Fruit fly (Drosophila melanogaster): ENCODE measurements around the gene CG14137.

CG14137 gene

DNA sequence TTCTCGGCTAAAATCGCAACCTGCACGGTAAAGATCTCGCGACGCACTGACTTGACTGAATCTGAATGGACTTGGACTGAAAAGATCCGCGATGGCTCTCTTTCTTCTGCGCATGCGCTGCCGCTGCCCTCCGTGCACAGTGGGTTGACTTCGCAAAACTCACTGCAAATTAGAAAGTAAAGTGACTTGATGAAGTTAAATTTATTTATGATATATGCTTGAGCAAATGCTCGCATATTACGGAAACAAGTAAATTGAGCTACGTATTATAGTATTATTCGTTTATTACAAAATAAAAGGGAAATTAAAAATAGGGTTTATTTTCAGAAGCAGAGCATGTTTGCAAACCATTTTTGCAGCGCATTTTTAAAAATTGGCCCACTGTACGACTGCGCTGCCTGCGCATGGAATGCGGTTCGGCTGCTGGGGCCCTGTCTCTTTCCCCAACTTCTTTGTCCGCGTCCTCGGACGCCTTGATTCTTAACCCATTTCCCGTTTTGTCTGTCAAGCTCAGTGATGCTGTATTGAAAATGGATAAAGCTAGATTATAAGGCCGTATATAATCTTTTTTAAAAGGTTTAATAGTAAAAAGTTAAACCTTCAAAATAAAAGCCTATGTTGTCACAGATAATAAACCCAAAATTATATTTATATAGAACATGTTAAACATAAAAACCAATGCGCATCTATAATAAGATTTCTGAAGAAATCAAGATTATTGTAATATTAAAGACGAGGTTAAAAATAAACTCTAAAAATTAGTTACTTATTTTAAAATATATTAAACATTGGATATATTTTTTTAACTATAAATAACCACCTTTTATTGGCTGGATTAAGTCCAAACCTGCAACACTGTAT is 11.9 kb downstream of the CG14137 start, which contains the start of gene rt:
Gene rt, minus strand, starts transcription at position 51 of the 861 bp plus-strand sequence.
- TF ChIP-seq CG14711 (tag; optimal IDR thresholded peaks at IDR 0.05) (no peak), CG7045 (GFP tag; optimal IDR thresholded peaks at IDR 0.05) (peak; percentile 31), cnc (optimal IDR thresholded peaks at IDR 0.05) (no peak), CG11617 (GFP tag; optimal IDR thresholded peaks at IDR 0.05) (no peak), tj (GFP tag; optimal IDR thresholded peaks at IDR 0.05) (no peak), Crg-1 (GFP tag; optimal IDR thresholded peaks at IDR 0.05) (no peak), toe (GFP tag; optimal IDR thresholded peaks at IDR 0.05) (no peak), kay (GFP tag; ENCODE audit: borderline replicate concordance) (no peak), CG33017 (tag; optimal IDR thresholded peaks at IDR 0.05) (no peak), ovo (GFP tag; optimal IDR thresholded peaks at IDR 0.05) (no peak), CG5204 (GFP tag; optimal IDR thresholded peaks at IDR 0.05) (no peak), CG12768 (GFP tag; optimal IDR thresholded peaks at IDR 0.05) (no peak), Hr96 (GFP tag; optimal IDR thresholded peaks at IDR 0.05) (peak; percentile 10), bab1 (GFP tag; optimal IDR thresholded peaks at IDR 0.05) (no peak), CG1620 (GFP tag; optimal IDR thresholded peaks at IDR 0.05) (no peak), pad (GFP tag; optimal IDR thresholded peaks at IDR 0.05) (peak; percentile 75), CG7101 (tag; optimal IDR thresholded peaks at IDR 0.05) (no peak), cic (GFP tag; optimal IDR thresholded peaks at IDR 0.05) (no peak), Clk (GFP tag; optimal IDR thresholded peaks at IDR 0.05) (no peak), Mnt (GFP tag; optimal IDR thresholded peaks at IDR 0.05) (no peak)

DNA sequence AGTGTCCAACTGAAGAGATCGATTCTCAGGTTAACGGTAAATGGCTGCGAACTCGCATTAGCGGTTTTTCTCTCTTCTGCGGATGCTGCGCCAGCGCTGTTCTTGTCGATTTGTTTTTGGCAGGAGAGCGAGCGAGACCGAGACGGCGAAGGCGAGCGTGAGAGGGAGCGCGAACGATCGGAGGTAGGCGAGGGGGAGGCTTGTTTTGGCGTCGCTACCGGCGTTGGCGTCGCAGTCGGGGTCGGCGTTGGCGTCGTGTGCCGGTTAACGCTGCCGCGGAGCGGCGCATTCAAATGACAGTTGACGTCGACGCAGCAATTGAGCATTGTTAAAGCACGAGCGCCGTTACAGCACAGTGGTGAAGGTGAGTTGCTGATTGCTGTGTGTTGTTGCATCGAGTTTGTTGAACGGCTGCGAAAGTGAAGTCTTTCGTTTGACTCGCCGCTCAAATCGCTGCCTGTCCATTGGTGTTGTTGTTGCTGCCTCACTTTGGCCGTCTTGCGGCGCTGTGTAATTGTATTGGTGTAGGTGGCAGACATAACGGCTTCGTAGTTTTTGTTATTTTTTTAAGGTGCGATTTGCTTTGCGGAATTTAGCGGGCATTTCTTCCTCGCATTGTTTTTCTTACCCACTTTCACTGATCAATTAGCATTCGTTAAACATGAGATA is 12.9 kb downstream of the CG14137 start:
- TF ChIP-seq CG14711 (tag; optimal IDR thresholded peaks at IDR 0.05): no peak
- peak; percentile 85 for TF ChIP-seq pad (GFP tag; optimal IDR thresholded peaks at IDR 0.05)
- TF ChIP-seq ovo (GFP tag; optimal IDR thresholded peaks at IDR 0.05): peak; percentile 96
- no peak for TF ChIP-seq Mnt (GFP tag; optimal IDR thresholded peaks at IDR 0.05)
- no peak for TF ChIP-seq cnc (optimal IDR thresholded peaks at IDR 0.05)

DNA sequence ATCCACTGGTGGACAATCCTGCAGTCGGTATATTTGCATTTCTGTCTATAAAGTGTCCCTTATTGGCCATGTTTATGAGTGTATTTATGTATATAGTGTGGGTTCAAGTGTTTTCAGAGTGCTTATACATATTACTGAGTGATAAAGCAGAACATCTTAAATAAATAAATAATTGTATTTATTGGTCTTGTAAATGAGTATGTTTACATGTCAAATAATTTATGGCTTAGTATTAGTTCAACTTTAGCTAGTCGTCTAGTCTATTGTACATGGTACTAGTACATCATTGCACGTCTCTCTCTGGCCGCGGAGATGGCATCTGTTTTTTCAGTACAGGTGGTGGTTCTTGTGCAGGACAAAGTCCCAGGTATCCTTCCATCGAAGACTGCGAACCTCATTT is 15.9 kb downstream of the CG14137 start, which contains the start of gene CG32086:
Gene CG32086, minus strand, starts transcription at position 101 of the 400 bp plus-strand sequence.
- TF ChIP-seq ovo (GFP tag; optimal IDR thresholded peaks at IDR 0.05): no peak
- TF ChIP-seq tj (GFP tag; optimal IDR thresholded peaks at IDR 0.05): no peak
- no peak for TF ChIP-seq Clk (GFP tag; optimal IDR thresholded peaks at IDR 0.05)
- no peak for TF ChIP-seq Mnt (GFP tag; optimal IDR thresholded peaks at IDR 0.05)
- TF ChIP-seq CG5204 (GFP tag; optimal IDR thresholded peaks at IDR 0.05): no peak

DNA sequence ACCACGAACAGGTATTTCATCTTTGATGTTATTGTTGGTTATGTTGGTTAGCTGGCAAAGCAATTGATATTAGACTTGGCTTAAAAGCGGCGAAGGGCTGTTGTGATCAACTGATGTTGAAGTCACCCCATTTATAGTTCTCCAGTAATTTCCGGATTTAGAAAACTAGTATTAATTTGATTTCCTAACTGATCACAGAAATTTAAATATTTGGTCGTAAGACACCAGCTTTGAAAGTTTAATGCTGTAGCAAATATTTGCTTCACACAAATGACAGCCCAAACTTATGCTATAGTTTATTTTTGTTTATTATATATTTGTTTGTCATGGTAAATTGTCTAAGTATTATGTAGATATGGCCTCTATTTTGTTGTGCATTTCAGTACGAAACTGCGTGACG is 17.8 kb downstream of the CG14137 start, which contains the start of gene CG33269:
Gene CG33269, minus strand, starts transcription at position 101 of the 400 bp plus-strand sequence.
- TF ChIP-seq Clk (GFP tag; optimal IDR thresholded peaks at IDR 0.05) (no peak), CG7045 (GFP tag; optimal IDR thresholded peaks at IDR 0.05) (no peak), tj (GFP tag; optimal IDR thresholded peaks at IDR 0.05) (no peak), toe (GFP tag; optimal IDR thresholded peaks at IDR 0.05) (no peak), CG14711 (tag; optimal IDR thresholded peaks at IDR 0.05) (no peak), bab1 (GFP tag; optimal IDR thresholded peaks at IDR 0.05) (no peak), CG11617 (GFP tag; optimal IDR thresholded peaks at IDR 0.05) (no peak), Crg-1 (GFP tag; optimal IDR thresholded peaks at IDR 0.05) (no peak), CG7101 (tag; optimal IDR thresholded peaks at IDR 0.05) (no peak), cnc (optimal IDR thresholded peaks at IDR 0.05) (no peak), Hr96 (GFP tag; optimal IDR thresholded peaks at IDR 0.05) (no peak), cic (GFP tag; optimal IDR thresholded peaks at IDR 0.05) (no peak), ovo (GFP tag; optimal IDR thresholded peaks at IDR 0.05) (no peak), CG12768 (GFP tag; optimal IDR thresholded peaks at IDR 0.05) (no peak), Mnt (GFP tag; optimal IDR thresholded peaks at IDR 0.05) (no peak), kay (GFP tag; ENCODE audit: borderline replicate concordance) (no peak), pad (GFP tag; optimal IDR thresholded peaks at IDR 0.05) (no peak), CG5204 (GFP tag; optimal IDR thresholded peaks at IDR 0.05) (no peak), CG33017 (tag; optimal IDR thresholded peaks at IDR 0.05) (no peak), CG1620 (GFP tag; optimal IDR thresholded peaks at IDR 0.05) (no peak)

DNA sequence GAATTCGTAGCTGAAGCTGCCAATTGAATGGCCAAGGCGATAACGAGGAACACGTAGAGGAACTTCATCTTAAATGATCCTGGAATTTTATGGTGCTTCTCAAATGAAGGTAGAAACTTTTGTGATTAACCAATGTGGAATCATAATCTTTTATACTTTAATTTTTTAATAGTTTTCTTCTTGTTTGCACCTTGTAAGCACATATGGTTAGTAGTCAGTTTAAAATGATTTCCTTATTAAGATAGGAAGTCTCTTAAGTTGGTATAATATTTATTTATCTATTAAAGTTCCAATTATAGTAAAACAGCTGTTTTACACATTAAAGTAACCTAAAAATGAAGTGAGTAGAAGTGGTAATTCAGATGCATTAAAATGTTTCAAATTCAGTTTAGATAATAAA is 18.9 kb downstream of the CG14137 start, which contains the start of gene CG43391:
Gene CG43391, minus strand, starts transcription at position 101 of the 400 bp plus-strand sequence.
- TF ChIP-seq CG12768 (GFP tag; optimal IDR thresholded peaks at IDR 0.05) (no peak), CG11617 (GFP tag; optimal IDR thresholded peaks at IDR 0.05) (no peak), ovo (GFP tag; optimal IDR thresholded peaks at IDR 0.05) (no peak), cnc (optimal IDR thresholded peaks at IDR 0.05) (no peak), Clk (GFP tag; optimal IDR thresholded peaks at IDR 0.05) (no peak), Mnt (GFP tag; optimal IDR thresholded peaks at IDR 0.05) (no peak), Crg-1 (GFP tag; optimal IDR thresholded peaks at IDR 0.05) (no peak)

DNA sequence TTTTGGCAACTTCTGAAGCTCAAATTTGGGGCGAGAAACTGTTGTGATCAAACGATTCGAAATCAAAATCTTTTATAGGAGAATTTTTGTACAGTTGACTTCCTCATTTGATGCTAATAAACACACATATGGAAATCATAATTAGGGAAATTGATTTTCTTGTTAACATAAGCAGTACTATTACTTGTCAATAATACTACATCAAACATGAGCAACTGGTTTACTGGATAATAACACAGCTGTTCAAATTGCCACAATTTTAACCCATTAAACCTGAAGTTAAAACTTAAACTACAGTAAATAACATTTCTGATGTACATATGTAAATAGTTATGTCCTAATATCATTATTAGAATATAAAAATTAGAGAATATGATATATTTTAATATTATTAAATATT is 19.9 kb downstream of the CG14137 start, which contains the start of gene CG43390:
Gene CG43390, minus strand, starts transcription at position 32 of the 400 bp plus-strand sequence.
- TF ChIP-seq Clk (GFP tag; optimal IDR thresholded peaks at IDR 0.05) (no peak), Mnt (GFP tag; optimal IDR thresholded peaks at IDR 0.05) (no peak), CG5204 (GFP tag; optimal IDR thresholded peaks at IDR 0.05) (no peak), cic (GFP tag; optimal IDR thresholded peaks at IDR 0.05) (no peak), CG7101 (tag; optimal IDR thresholded peaks at IDR 0.05) (no peak), bab1 (GFP tag; optimal IDR thresholded peaks at IDR 0.05) (no peak), tj (GFP tag; optimal IDR thresholded peaks at IDR 0.05) (no peak), cnc (optimal IDR thresholded peaks at IDR 0.05) (no peak), Crg-1 (GFP tag; optimal IDR thresholded peaks at IDR 0.05) (no peak), CG7045 (GFP tag; optimal IDR thresholded peaks at IDR 0.05) (no peak), ovo (GFP tag; optimal IDR thresholded peaks at IDR 0.05) (no peak), CG11617 (GFP tag; optimal IDR thresholded peaks at IDR 0.05) (no peak)
